Worm (Caenorhabditis elegans) whole organism, L1 larva: ENCODE results near the gene set-30.

Experiments
- aly-2 ChIP-seq: fragments of 150-350 bp; optimal IDR thresholded peaks from 2 replicates; lab custom pipeline; 2014; ENCODE audit warnings: missing biosample characterization, missing genetic modification characterization
- ces-1 ChIP-seq: fragments of 150-350 bp; optimal IDR thresholded peaks from 2 replicates; lab custom pipeline; 2014; ENCODE audit warnings: missing biosample characterization, missing genetic modification reagents, missing genetic modification characterization
- efl-3 ChIP-seq: fragments of 200-800 bp; sonication (Bioruptor generic); optimal IDR thresholded peaks from 2 replicates; lab custom pipeline; 2018; ENCODE audit warnings: mild to moderate bottlenecking, missing genetic modification characterization, missing compliant biosample characterization
- jun-1 ChIP-seq: fragments of 150-350 bp; optimal IDR thresholded peaks from 2 replicates; lab custom pipeline; 2014; ENCODE audit warnings: missing biosample characterization, missing genetic modification reagents, missing genetic modification characterization
- lsy-2 ChIP-seq, 2 experiments: fragments of 150-350 bp; optimal IDR thresholded peaks; 2 replicates each; lab custom pipeline; 2014; ENCODE audit warnings: missing biosample characterization in 2 of 2, missing genetic modification characterization in 2 of 2
- mep-1 ChIP-seq: fragments of 150-350 bp; optimal IDR thresholded peaks from 2 replicates; lab custom pipeline; 2014; ENCODE audit warnings: missing biosample characterization, missing genetic modification characterization
- nhr-28 ChIP-seq: fragments of 150-350 bp; optimal IDR thresholded peaks from 2 replicates; lab custom pipeline; 2014; ENCODE audit warnings: missing biosample characterization, missing genetic modification characterization
- snpc-4 ChIP-seq: fragments of 150-350 bp; optimal IDR thresholded peaks from 2 replicates; lab custom pipeline; 2014; ENCODE audit warnings: missing biosample characterization, missing genetic modification characterization
- sptf-1 ChIP-seq: fragments of 150-350 bp; optimal IDR thresholded peaks from 2 replicates; lab custom pipeline; 2014; ENCODE audit warnings: missing biosample characterization, missing genetic modification characterization
- swsn-7 ChIP-seq: sonication (generic microtip); optimal IDR thresholded peaks from 2 replicates; lab custom pipeline; 2016; ENCODE audit warnings: missing genetic modification characterization, missing compliant biosample characterization
- tbx-2 ChIP-seq: sonication (generic microtip); optimal IDR thresholded peaks from 2 replicates; lab custom pipeline; 2016; ENCODE audit warnings: missing genetic modification characterization, missing compliant biosample characterization
- unc-62 ChIP-seq: fragments of 150-350 bp; optimal IDR thresholded peaks from 2 replicates; lab custom pipeline; 2014; ENCODE audit warnings: missing biosample characterization, missing genetic modification reagents, missing genetic modification characterization

DNA sequence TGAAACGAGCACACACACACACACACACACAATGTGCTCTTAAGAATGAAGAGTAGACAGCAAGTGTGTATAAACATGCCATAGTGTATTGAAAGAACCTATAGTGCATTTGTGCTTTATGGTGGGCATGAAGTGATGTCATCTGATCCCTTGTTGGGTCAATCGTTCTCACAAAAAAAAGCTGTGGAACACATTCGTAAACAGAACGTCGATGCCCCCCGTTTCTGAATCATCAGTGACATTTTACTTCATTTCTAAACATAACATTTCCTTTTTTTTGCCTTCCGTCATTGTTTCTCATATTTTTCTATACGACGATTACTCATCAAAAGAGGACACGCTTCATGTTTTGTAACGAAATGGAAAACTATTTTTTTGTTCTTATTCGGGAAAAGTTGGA is 40.1 kb upstream of the set-30 start:
- TF ChIP-seq aly-2 (no peak), sptf-1 (tag; lab: Kevin White, UChicago) (no peak), snpc-4 (tag; lab: Kevin White, UChicago) (no peak), jun-1 (tag; lab: Kevin White, UChicago) (no peak), efl-3 (GFP tag; lab: Kevin White, UChicago) (no peak), tbx-2 (tag; lab: Kevin White, UChicago) (no peak), unc-62 (GFP tag; lab: Kevin White, UChicago) (no peak), lsy-2 (tag; optimal IDR thresholded peaks at IDR 0.05; lab: Kevin White, UChicago) (no peak), nhr-28 (tag; lab: Kevin White, UChicago) (no peak), swsn-7 (tag; lab: Kevin White, UChicago) (no peak), mep-1 (tag; lab: Kevin White, UChicago) (no peak), ces-1 (GFP tag; lab: Kevin White, UChicago) (no peak)
